Worm (Caenorhabditis elegans): Measurements from ENCODE around the gene sec-61.G.

ce11 chrV:10862457-10863097, 34.4 kb downstream of the sec-61.G start:
- no peak for TF ChIP-seq lim-6 (tag; optimal IDR thresholded peaks at IDR 0.05)
- TF ChIP-seq pha-2 (tag; optimal IDR thresholded peaks at IDR 0.05): no peak
- no peak for TF ChIP-seq sox-2 (GFP tag; IDR thresholded peaks at IDR 0.05)
- TF ChIP-seq ceh-31 (tag; optimal IDR thresholded peaks at IDR 0.05): no peak
- TF ChIP-seq pros-1 (tag; optimal IDR thresholded peaks at IDR 0.05): no peak
- no peak for TF ChIP-seq ama-1 (optimal IDR thresholded peaks at IDR 0.05)
- no peak for TF ChIP-seq nfya-1 (tag; optimal IDR thresholded peaks at IDR 0.05)
- TF ChIP-seq hlh-30 (tag; optimal IDR thresholded peaks at IDR 0.05; ENCODE audit: insufficient read depth): no peak
- no peak for TF ChIP-seq rnt-1 (tag; optimal IDR thresholded peaks at IDR 0.05)
